Worm (Caenorhabditis elegans) whole organism, L3 larva: ENCODE measurements around the gene E02H4.6.

ENCODE experiments used
- R02D3.7 ChIP-seq: fragments of 150-350 bp; optimal IDR thresholded peaks from 2 replicates; lab custom pipeline; 2014; ENCODE audit warnings: missing biosample characterization, missing genetic modification characterization
- ZK546.5 ChIP-seq: sonication (generic microtip); optimal IDR thresholded peaks from 2 replicates; lab custom pipeline; 2017; ENCODE audit warnings: missing biosample characterization, missing genetic modification characterization
- aly-2 ChIP-seq: fragments of 150-350 bp; optimal IDR thresholded peaks from 2 replicates; lab custom pipeline; 2014; ENCODE audit warnings: missing biosample characterization, missing genetic modification characterization
- ama-1 ChIP-seq: fragments of 150-350 bp; optimal IDR thresholded peaks from 2 replicates; lab custom pipeline; 2018
- ceh-16 ChIP-seq: sonication (generic microtip); optimal IDR thresholded peaks from 2 replicates; lab custom pipeline; 2017; ENCODE audit warnings: missing biosample characterization, missing genetic modification characterization
- ceh-28 ChIP-seq: fragments of 150-350 bp; optimal IDR thresholded peaks from 2 replicates; lab custom pipeline; 2014; ENCODE audit warnings: missing biosample characterization, missing genetic modification reagents, missing genetic modification characterization
- ceh-82 ChIP-seq: fragments of 150-350 bp; optimal IDR thresholded peaks from 2 replicates; lab custom pipeline; 2014; ENCODE audit warnings: missing biosample characterization, missing genetic modification characterization
- daf-12 ChIP-seq: fragments of 150-350 bp; optimal IDR thresholded peaks from 2 replicates; lab custom pipeline; 2014; ENCODE audit warnings: missing biosample characterization, missing genetic modification reagents, missing genetic modification characterization
- egl-27 ChIP-seq: sonication (generic microtip); optimal IDR thresholded peaks from 4 replicates; lab custom pipeline; 2017; ENCODE audit warnings: missing biosample characterization, missing genetic modification reagents, missing genetic modification characterization
- egl-5 ChIP-seq: fragments of 150-350 bp; optimal IDR thresholded peaks from 2 replicates; lab custom pipeline; 2017; ENCODE audit warnings: missing biosample characterization, missing genetic modification reagents, missing genetic modification characterization, inconsistent platforms
- elt-1 ChIP-seq: fragments of 150-350 bp; optimal IDR thresholded peaks from 2 replicates; lab custom pipeline; 2014; ENCODE audit warnings: missing biosample characterization, missing genetic modification characterization
- elt-2 ChIP-seq: sonication (generic microtip); optimal IDR thresholded peaks from 2 replicates; lab custom pipeline; 2016; ENCODE audit warnings: missing genetic modification reagents, mild to moderate bottlenecking, missing genetic modification characterization, missing compliant biosample characterization
- elt-3 ChIP-seq, 3 experiments: fragments of 150-350 bp in 1 of 3; sonication (generic microtip) in 2 of 3; optimal IDR thresholded peaks; 2 replicates in 2 of 3; 4 replicates in 1 of 3; lab custom pipeline; 2014 to 2017; ENCODE audit warnings: missing biosample characterization in 3 of 3, missing genetic modification characterization in 3 of 3
- eor-1 ChIP-seq, 2 experiments: fragments of 150-350 bp; optimal IDR thresholded peaks; 2 replicates each; lab custom pipeline; 2014 to 2018; ENCODE audit warnings: missing biosample characterization in 2 of 2, missing genetic modification characterization in 2 of 2
- fkh-10 ChIP-seq: sonication (generic microtip); optimal IDR thresholded peaks from 2 replicates; lab custom pipeline; 2017; ENCODE audit warnings: missing biosample characterization, missing genetic modification reagents, missing genetic modification characterization
- fos-1 ChIP-seq: fragments of 150-350 bp; optimal IDR thresholded peaks from 2 replicates; lab custom pipeline; 2014; ENCODE audit warnings: missing biosample characterization, missing genetic modification characterization
- hmg-11 ChIP-seq: sonication (generic microtip); optimal IDR thresholded peaks from 2 replicates; lab custom pipeline; 2016; ENCODE audit warnings: missing genetic modification characterization, missing compliant biosample characterization
- jun-1 ChIP-seq: fragments of 150-350 bp; optimal IDR thresholded peaks from 2 replicates; lab custom pipeline; 2014; ENCODE audit warnings: missing biosample characterization, missing genetic modification reagents, missing genetic modification characterization
- lin-15B ChIP-seq: fragments of 150-350 bp; optimal IDR thresholded peaks from 2 replicates; lab custom pipeline; 2014; ENCODE audit warnings: missing biosample characterization, missing genetic modification characterization
- lin-39 ChIP-seq: fragments of 150-350 bp; optimal IDR thresholded peaks from 2 replicates; lab custom pipeline; 2018; ENCODE audit warnings: missing biosample characterization, missing genetic modification reagents, missing genetic modification characterization
- lsy-12 ChIP-seq: sonication (generic microtip); optimal IDR thresholded peaks from 2 replicates; lab custom pipeline; 2016; ENCODE audit warnings: mild to moderate bottlenecking, missing genetic modification characterization, missing compliant biosample characterization
- mdl-1 ChIP-seq: fragments of 150-350 bp; optimal IDR thresholded peaks from 2 replicates; lab custom pipeline; 2014; ENCODE audit warnings: missing biosample characterization, missing genetic modification characterization
- mml-1 ChIP-seq: fragments of 150-350 bp; sonication (generic microtip); optimal IDR thresholded peaks from 3 replicates; lab custom pipeline; 2014; ENCODE audit warnings: missing biosample characterization, missing genetic modification characterization
- nfya-1 ChIP-seq: sonication (generic microtip); optimal IDR thresholded peaks from 2 replicates; lab custom pipeline; 2017; ENCODE audit warnings: missing genetic modification characterization, mild to moderate bottlenecking, missing compliant biosample characterization, antibody characterized with exemption, moderate library complexity; ENCODE audit not compliant: insufficient read depth
- nhr-11 ChIP-seq: fragments of 150-350 bp; optimal IDR thresholded peaks from 2 replicates; lab custom pipeline; 2014; ENCODE audit warnings: missing biosample characterization, missing genetic modification characterization
- nhr-23 ChIP-seq: fragments of 150-350 bp; optimal IDR thresholded peaks from 2 replicates; lab custom pipeline; 2014; ENCODE audit warnings: missing biosample characterization, missing genetic modification reagents, missing genetic modification characterization
- nhr-237 ChIP-seq: fragments of 150-350 bp; optimal IDR thresholded peaks from 2 replicates; lab custom pipeline; 2014; ENCODE audit warnings: missing biosample characterization, missing genetic modification characterization
- nhr-25 ChIP-seq: sonication (generic microtip); optimal IDR thresholded peaks from 2 replicates; lab custom pipeline; 2017; ENCODE audit warnings: missing biosample characterization, missing genetic modification characterization
- nhr-28 ChIP-seq: fragments of 150-350 bp; optimal IDR thresholded peaks from 2 replicates; lab custom pipeline; 2014; ENCODE audit warnings: missing biosample characterization, missing genetic modification characterization
- nhr-43 ChIP-seq: sonication (generic microtip); optimal IDR thresholded peaks from 2 replicates; lab custom pipeline; 2016; ENCODE audit warnings: mild to moderate bottlenecking, missing genetic modification characterization, missing compliant biosample characterization; ENCODE audit not compliant: poor library complexity, severe bottlenecking
- pha-4 ChIP-seq: fragments of 150-350 bp; optimal IDR thresholded peaks from 2 replicates; lab custom pipeline; 2014; ENCODE audit warnings: missing biosample characterization, missing genetic modification reagents, missing genetic modification characterization
- pqm-1 ChIP-seq: fragments of 150-350 bp; optimal IDR thresholded peaks from 2 replicates; lab custom pipeline; 2017; ENCODE audit warnings: missing biosample characterization, missing genetic modification characterization, inconsistent platforms
- sea-2 ChIP-seq: fragments of 150-350 bp; sonication (generic microtip); optimal IDR thresholded peaks from 4 replicates; lab custom pipeline; 2014; ENCODE audit warnings: missing biosample characterization, missing genetic modification reagents, missing genetic modification characterization
- tbx-2 ChIP-seq: sonication (generic microtip); optimal IDR thresholded peaks from 2 replicates; lab custom pipeline; 2016; ENCODE audit warnings: mild to moderate bottlenecking, missing genetic modification characterization, missing compliant biosample characterization
- unc-39 ChIP-seq: sonication (generic microtip); optimal IDR thresholded peaks from 4 replicates; lab custom pipeline; 2017; ENCODE audit warnings: missing biosample characterization, missing genetic modification characterization
- zag-1 ChIP-seq: fragments of 150-350 bp; optimal IDR thresholded peaks from 2 replicates; lab custom pipeline; 2014; ENCODE audit warnings: missing biosample characterization, missing genetic modification characterization
- ztf-11 ChIP-seq: fragments of 150-350 bp; optimal IDR thresholded peaks from 2 replicates; lab custom pipeline; 2014; ENCODE audit warnings: missing biosample characterization, missing genetic modification characterization

Gene E02H4.6

DNA sequence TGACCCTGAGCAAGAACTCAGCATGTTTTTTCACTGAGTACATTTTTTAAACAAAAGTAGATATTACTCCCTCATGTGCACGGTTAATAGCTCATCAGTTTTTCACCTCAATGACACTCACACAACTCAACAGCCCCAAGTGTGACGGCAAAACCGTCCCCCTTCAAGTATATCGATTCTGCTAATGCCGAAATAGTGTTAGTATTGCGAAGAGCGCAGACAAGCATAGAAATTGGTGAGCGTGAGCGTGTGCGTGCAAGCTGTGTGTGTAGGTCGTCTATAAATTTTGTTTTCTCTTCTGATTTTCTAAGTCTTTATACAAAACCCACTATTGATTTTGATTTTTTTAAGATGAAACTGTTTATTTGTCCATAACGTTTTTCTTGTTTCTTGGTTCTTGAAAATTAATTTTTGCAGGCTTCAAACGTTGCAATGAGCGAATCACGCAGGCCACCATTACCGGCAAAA, 13.6 kb downstream of the E02H4.6 start, which contains the start of gene K04C1.2:
K04C1.2 (plus strand) TSS at position 418 of the 468 bp plus-strand sequence.
- TF ChIP-seq egl-5 (tag; lab: Kevin White, UChicago) (no peak), nhr-25 (tag; lab: Kevin White, UChicago) (peak; percentile 9), nhr-237 (tag; lab: Kevin White, UChicago) (no peak), hmg-11 (tag; lab: Kevin White, UChicago) (peak; percentile 73), pha-4 (tag; lab: Kevin White, UChicago) (peak; percentile 75), nfya-1 (tag; lab: Kevin White, UChicago) (peak; percentile 50), lin-15B (tag; lab: Kevin White, UChicago) (no peak), ceh-28 (tag; lab: Kevin White, UChicago) (peak; percentile 61), jun-1 (peak; percentile 4), ceh-82 (tag; lab: Kevin White, UChicago) (no peak), ceh-16 (no peak), daf-12 (no peak), egl-27 (no peak), R02D3.7 (tag; lab: Kevin White, UChicago) (no peak), elt-2 (tag; lab: Kevin White, UChicago) (peak; percentile 58), elt-3 (tag; optimal IDR thresholded peaks at IDR 0.05; lab: Kevin White, UChicago) (no peak), aly-2 (no peak), lin-39 (tag; lab: Kevin White, UChicago) (peak; percentile 42), nhr-11 (tag; lab: Kevin White, UChicago) (no peak), pqm-1 (tag; lab: Kevin White, UChicago) (peak; percentile 44), sea-2 (no peak), zag-1 (no peak), nhr-43 (tag; lab: Kevin White, UChicago) (no peak)

DNA sequence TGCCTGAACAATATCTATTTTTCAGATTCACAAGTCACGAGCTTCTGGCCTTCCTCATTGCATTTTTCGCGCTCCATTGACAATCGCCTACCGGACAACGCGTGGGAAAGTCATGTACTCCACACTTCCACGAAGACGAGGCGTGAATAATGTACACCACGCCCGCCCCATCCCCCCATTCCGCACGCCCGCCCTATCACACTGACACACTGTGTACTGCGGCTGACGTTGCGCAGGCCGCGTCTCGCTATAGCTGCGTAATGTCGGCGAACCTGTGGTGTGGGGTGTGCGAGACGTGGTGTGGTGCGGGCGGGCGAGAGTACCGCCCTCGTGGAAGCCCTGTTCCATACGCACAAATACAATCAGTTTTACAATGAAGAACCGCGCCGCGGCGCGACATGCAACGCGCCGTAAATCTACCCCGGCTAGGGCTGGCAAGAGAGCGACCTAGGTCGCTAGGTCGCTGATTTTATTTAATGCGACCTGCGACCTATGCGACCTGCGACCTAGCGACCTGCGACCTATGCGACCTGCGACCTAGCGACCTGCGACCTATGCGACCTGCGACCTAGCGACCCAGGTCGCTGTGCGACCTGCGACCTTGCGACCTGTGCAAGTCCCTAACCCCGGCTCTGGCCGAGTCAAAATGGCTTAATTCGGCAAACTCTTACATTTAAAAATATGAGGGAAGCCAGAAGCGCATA, 15.7 kb downstream of the E02H4.6 start:
- TF ChIP-seq egl-5 (tag; lab: Kevin White, UChicago) (no peak), nhr-23 (no peak), nhr-43 (tag; lab: Kevin White, UChicago) (no peak), hmg-11 (tag; lab: Kevin White, UChicago) (no peak), ceh-16 (no peak), jun-1 (no peak), ztf-11 (tag; lab: Kevin White, UChicago) (no peak), ceh-28 (tag; lab: Kevin White, UChicago) (no peak), pqm-1 (tag; lab: Kevin White, UChicago) (no peak), ama-1 (lab: Kevin White, UChicago) (no peak), eor-1 (tag; optimal IDR thresholded peaks at IDR 0.05; lab: Kevin White, UChicago) (no peak), nhr-25 (tag; lab: Kevin White, UChicago) (no peak), nfya-1 (tag; lab: Kevin White, UChicago) (no peak), daf-12 (no peak), mml-1 (tag; lab: Kevin White, UChicago) (no peak)
- TF ChIP-seq, all 47 proteins: peak for 0

DNA sequence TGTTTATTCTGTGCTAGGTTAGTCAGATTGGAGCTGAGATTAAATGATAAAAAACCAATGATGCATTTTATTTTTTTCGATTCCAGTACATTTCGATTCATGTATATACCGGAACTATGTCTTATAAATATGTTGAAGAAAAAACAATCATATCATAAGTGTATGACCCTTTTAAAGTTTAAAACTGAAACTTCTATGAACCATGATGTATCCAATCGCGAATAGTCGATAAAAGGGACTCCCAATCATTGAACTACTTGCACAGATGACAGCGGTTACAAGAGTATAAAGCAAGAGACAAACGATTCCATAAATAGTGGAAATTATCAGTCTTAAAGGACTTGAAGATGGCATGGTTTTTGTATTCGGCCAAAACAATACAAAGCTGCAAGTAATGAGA, 17.0 kb downstream of the E02H4.6 start, which contains the start of gene srg-37:
srg-37 (minus strand) TSS at position 101 of the 400 bp plus-strand sequence.
- TF ChIP-seq R02D3.7 (tag; lab: Kevin White, UChicago) (no peak), elt-3 (tag; optimal IDR thresholded peaks at IDR 0.05; lab: Kevin White, UChicago) (no peak), hmg-11 (tag; lab: Kevin White, UChicago) (no peak), nhr-23 (no peak), mdl-1 (tag; lab: Kevin White, UChicago) (no peak), zag-1 (no peak), nhr-28 (tag; lab: Kevin White, UChicago) (no peak), elt-1 (no peak), nhr-11 (tag; lab: Kevin White, UChicago) (no peak), ceh-16 (no peak), nhr-43 (tag; lab: Kevin White, UChicago) (no peak), ZK546.5 (no peak), eor-1 (tag; optimal IDR thresholded peaks at IDR 0.05; lab: Kevin White, UChicago) (no peak), tbx-2 (tag; lab: Kevin White, UChicago) (no peak), unc-39 (tag; lab: Kevin White, UChicago) (no peak), fos-1 (tag; lab: Kevin White, UChicago) (no peak), lsy-12 (tag; lab: Kevin White, UChicago) (no peak), fkh-10 (GFP tag; lab: Kevin White, UChicago) (no peak)
